Worm (Caenorhabditis elegans) whole organism, L3 larva: ENCODE data around the gene R12C12.7.

Experiments
- pha-4 ChIP-seq: fragments of 150-350 bp; optimal IDR thresholded peaks from 2 replicates; lab custom pipeline; 2014; ENCODE audit warnings: missing biosample characterization, missing genetic modification reagents, missing genetic modification characterization
- unc-39 ChIP-seq: sonication (generic microtip); optimal IDR thresholded peaks from 4 replicates; lab custom pipeline; 2017; ENCODE audit warnings: missing biosample characterization, missing genetic modification characterization

- TF ChIP-seq unc-39 (no peak), pha-4 (tag; lab: Kevin White, UChicago) (no peak)
These were observed 43.7 kb upstream of the R12C12.7 start, which contains the start of gene rgs-3 for ce11 chrII:6099500-6099899.
